Worm (Caenorhabditis elegans) whole organism, early embryonic: Measurements from ENCODE around the gene hizr-1.

ENCODE experiments used
- B0310.2 ChIP-seq: sonication (generic microtip); optimal IDR thresholded peaks from 2 replicates; lab custom pipeline; 2016; ENCODE audit warnings: mild to moderate bottlenecking, missing genetic modification characterization, missing compliant biosample characterization
- F13C5.2 ChIP-seq: sonication (generic microtip); optimal IDR thresholded peaks from 2 replicates; lab custom pipeline; 2017; ENCODE audit warnings: mild to moderate bottlenecking, missing genetic modification characterization, inconsistent platforms, missing compliant biosample characterization
- aly-1 ChIP-seq: sonication (generic microtip); optimal IDR thresholded peaks from 2 replicates; lab custom pipeline; 2016; ENCODE audit warnings: missing genetic modification characterization, missing compliant biosample characterization
- ama-1 ChIP-seq: fragments of 150-350 bp; optimal IDR thresholded peaks from 2 replicates; lab custom pipeline; 2014
- ceh-13 ChIP-seq: fragments of 200-800 bp; sonication (Bioruptor generic); optimal IDR thresholded peaks from 2 replicates; lab custom pipeline; 2018; ENCODE audit warnings: mild to moderate bottlenecking, missing genetic modification characterization, missing compliant biosample characterization
- ceh-36 ChIP-seq: sonication (generic microtip); optimal IDR thresholded peaks from 2 replicates; lab custom pipeline; 2016; ENCODE audit warnings: missing genetic modification characterization, inconsistent platforms, missing compliant biosample characterization
- ets-7 ChIP-seq: sonication (generic microtip); optimal IDR thresholded peaks from 2 replicates; lab custom pipeline; 2016; ENCODE audit warnings: missing genotype, missing genetic modification characterization, missing compliant biosample characterization
- flt-1 ChIP-seq: fragments of 200-800 bp; sonication (Bioruptor generic); IDR thresholded peaks from 2 replicates; pipeline ENCODE4 v1.3.6; 2022; ENCODE audit warnings: missing genetic modification characterization, missing compliant biosample characterization
- hmbx-1 ChIP-seq: sonication (generic microtip); optimal IDR thresholded peaks from 2 replicates; lab custom pipeline; 2016; ENCODE audit warnings: mild to moderate bottlenecking, missing genetic modification characterization, missing compliant biosample characterization
- hmg-4 ChIP-seq: fragments of 200-800 bp; sonication (Bioruptor generic); optimal IDR thresholded peaks from 2 replicates; lab custom pipeline; 2018; ENCODE audit warnings: mild to moderate bottlenecking, missing genetic modification characterization, missing compliant biosample characterization
- hnd-1 ChIP-seq: sonication (generic microtip); optimal IDR thresholded peaks from 2 replicates; lab custom pipeline; 2016; ENCODE audit warnings: missing genetic modification characterization, missing compliant biosample characterization
- pes-1 ChIP-seq: fragments of 200-800 bp; sonication (Bioruptor generic); IDR thresholded peaks from 2 replicates; pipeline ENCODE4 v1.3.6; 2022; ENCODE audit warnings: missing genetic modification reagents, missing genetic modification characterization, missing compliant biosample characterization
- scrt-1 ChIP-seq: fragments of 200-800 bp; sonication (Bioruptor generic); IDR thresholded peaks from 2 replicates; pipeline ENCODE4 v1.3.6; 2022; ENCODE audit warnings: missing genetic modification characterization, missing compliant biosample characterization
- sea-1 ChIP-seq: fragments of 200-800 bp; sonication (Bioruptor generic); conservative IDR thresholded peaks from 2 replicates; pipeline ENCODE4 v1.3.6; 2022; ENCODE audit warnings: missing genetic modification characterization, missing compliant biosample characterization
- tbx-11 ChIP-seq: fragments of 200-800 bp; sonication (Bioruptor generic); IDR thresholded peaks from 2 replicates; pipeline ENCODE4 v1.3.6; 2022; ENCODE audit warnings: missing genetic modification characterization, missing compliant biosample characterization
- tbx-37 ChIP-seq: fragments of 200-800 bp; sonication (Bioruptor generic); conservative IDR thresholded peaks from 2 replicates; pipeline ENCODE4 v1.3.6; 2022; ENCODE audit warnings: missing genetic modification reagents, missing genetic modification characterization, missing compliant biosample characterization
- tra-4 ChIP-seq: sonication (generic microtip); optimal IDR thresholded peaks from 2 replicates; lab custom pipeline; 2017; ENCODE audit warnings: missing genetic modification characterization, missing compliant biosample characterization

Gene hizr-1

DNA sequence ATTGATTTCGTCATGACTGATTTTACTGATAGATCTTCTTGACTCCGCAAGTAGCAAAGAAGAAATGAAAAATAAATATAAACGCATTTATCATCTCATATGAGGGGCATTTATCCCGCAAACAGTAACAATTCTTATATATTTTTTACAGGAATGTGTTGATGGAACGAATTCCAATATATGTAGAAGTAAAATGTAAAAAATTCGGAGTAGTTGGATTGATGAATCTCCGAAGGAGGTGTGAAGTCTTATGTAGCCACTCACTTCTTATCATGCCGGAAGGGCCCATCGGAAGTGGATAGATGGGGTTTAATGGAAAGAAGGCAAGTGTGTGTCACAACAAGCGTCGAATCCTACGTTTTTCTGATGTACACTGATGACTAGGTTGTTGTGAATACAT is 19.7 kb downstream of the hizr-1 start, which contains the start of gene gcy-9:
gcy-9 (minus strand) TSS at position 101 of the 400 bp plus-strand sequence.
- TF ChIP-seq hmg-4: no peak
- no peak for TF ChIP-seq sea-1 (GFP tag; lab: Robert Waterston, UW)
- TF ChIP-seq F13C5.2 (tag; lab: Kevin White, UChicago): no peak
- no peak for TF ChIP-seq tbx-37
- no peak for TF ChIP-seq hnd-1
- TF ChIP-seq hmbx-1 (tag; lab: Kevin White, UChicago): no peak
- TF ChIP-seq tbx-11: no peak
- TF ChIP-seq ceh-13 (GFP tag; lab: Kevin White, UChicago): no peak
- TF ChIP-seq ets-7 (tag; lab: Kevin White, UChicago): no peak
- TF ChIP-seq aly-1: no peak
- no peak for TF ChIP-seq flt-1
- TF ChIP-seq pes-1 (GFP tag; lab: Robert Waterston, UW): no peak
- no peak for TF ChIP-seq scrt-1 (GFP tag; lab: Robert Waterston, UW)
- TF ChIP-seq ama-1 (lab: Kevin White, UChicago): no peak
- no peak for TF ChIP-seq B0310.2 (tag; lab: Kevin White, UChicago)
- no peak for TF ChIP-seq tra-4
- no peak for TF ChIP-seq ceh-36 (tag; lab: Kevin White, UChicago)

DNA sequence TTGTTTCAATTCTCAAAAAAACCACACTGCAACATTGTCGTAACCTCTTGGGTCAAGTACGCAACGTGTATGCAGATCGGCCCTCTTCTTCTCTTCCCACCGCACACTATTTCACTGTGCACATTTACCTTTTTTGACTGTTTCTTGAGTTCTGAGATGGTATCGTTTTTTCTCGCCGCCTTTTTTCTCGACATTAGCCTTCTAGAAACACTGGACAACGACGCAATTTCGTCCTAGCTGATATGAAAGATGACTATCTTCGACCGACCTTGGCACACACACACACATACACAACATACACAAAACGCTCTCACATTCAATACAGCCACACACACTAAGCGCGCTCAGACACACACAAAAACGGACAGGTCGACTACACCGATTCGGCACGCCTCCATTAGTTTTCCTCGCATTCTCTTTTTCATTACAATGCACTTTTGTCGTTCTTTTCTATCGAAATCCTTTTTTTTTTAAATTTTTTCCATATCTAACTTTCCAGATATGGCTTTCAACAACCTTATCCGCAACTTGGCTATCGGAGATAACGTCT is 21.4 kb downstream of the hizr-1 start, which contains the start of gene aco-1:
aco-1 (plus strand) TSS at position 500 of the 550 bp plus-strand sequence.
- no peak for TF ChIP-seq scrt-1 (GFP tag; lab: Robert Waterston, UW)
- no peak for TF ChIP-seq sea-1 (GFP tag; lab: Robert Waterston, UW)
- no peak for TF ChIP-seq flt-1
- TF ChIP-seq hmg-4: peak; percentile 33
- TF ChIP-seq ets-7 (tag; lab: Kevin White, UChicago): no peak
- TF ChIP-seq hmbx-1 (tag; lab: Kevin White, UChicago): no peak
- TF ChIP-seq ama-1 (lab: Kevin White, UChicago): no peak
- no peak for TF ChIP-seq ceh-36 (tag; lab: Kevin White, UChicago)
- TF ChIP-seq B0310.2 (tag; lab: Kevin White, UChicago): no peak
- 0 out of 2 replicates have a peak, but pooled peaks have one; percentile 12 for TF ChIP-seq tbx-37
- TF ChIP-seq aly-1: peak; percentile 60
- no peak for TF ChIP-seq F13C5.2 (tag; lab: Kevin White, UChicago)
- no peak for TF ChIP-seq tra-4
- TF ChIP-seq tbx-11: no peak
- TF ChIP-seq pes-1 (GFP tag; lab: Robert Waterston, UW): no peak
- no peak for TF ChIP-seq hnd-1
- no peak for TF ChIP-seq ceh-13 (GFP tag; lab: Kevin White, UChicago)

DNA sequence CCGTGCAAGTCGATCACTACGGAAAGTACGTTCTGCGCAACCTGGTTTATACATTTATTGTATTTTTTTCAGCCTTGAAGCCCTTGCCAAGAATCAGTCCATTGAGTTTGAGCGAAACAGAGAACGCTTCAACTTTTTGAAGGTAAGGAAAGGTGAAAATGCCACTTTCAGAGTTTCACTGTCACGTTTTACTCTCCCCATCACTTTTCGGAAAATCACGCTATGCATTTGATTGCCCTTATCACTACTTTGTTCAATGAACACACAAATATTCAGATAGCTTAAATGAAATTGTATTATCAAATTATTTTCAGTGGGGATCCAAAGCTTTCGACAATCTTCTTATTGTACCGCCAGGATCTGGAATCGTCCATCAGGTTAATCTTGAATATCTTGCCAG is 22.4 kb downstream of the hizr-1 start:
- TF ChIP-seq scrt-1 (GFP tag; lab: Robert Waterston, UW): no peak
- no peak for TF ChIP-seq hmbx-1 (tag; lab: Kevin White, UChicago)
- no peak for TF ChIP-seq sea-1 (GFP tag; lab: Robert Waterston, UW)
- no peak for TF ChIP-seq ceh-13 (GFP tag; lab: Kevin White, UChicago)
- no peak for TF ChIP-seq hmg-4
- no peak for TF ChIP-seq flt-1
- TF ChIP-seq hnd-1: no peak
- TF ChIP-seq ceh-36 (tag; lab: Kevin White, UChicago): no peak
- TF ChIP-seq ama-1 (lab: Kevin White, UChicago): no peak
- TF ChIP-seq tbx-11: no peak
- no peak for TF ChIP-seq pes-1 (GFP tag; lab: Robert Waterston, UW)
- no peak for TF ChIP-seq aly-1
- no peak for TF ChIP-seq ets-7 (tag; lab: Kevin White, UChicago)
- TF ChIP-seq F13C5.2 (tag; lab: Kevin White, UChicago): no peak

- TF ChIP-seq tra-4: no peak
- no peak for TF ChIP-seq sea-1 (GFP tag; lab: Robert Waterston, UW)
- no peak for TF ChIP-seq tbx-37
These were observed 26.8 kb downstream of the hizr-1 start for ce11 chrX:11344899-11345298.

ce11 chrX:11345471-11345870 is 27.4 kb downstream of the hizr-1 start:
- TF ChIP-seq tbx-37: no peak

DNA sequence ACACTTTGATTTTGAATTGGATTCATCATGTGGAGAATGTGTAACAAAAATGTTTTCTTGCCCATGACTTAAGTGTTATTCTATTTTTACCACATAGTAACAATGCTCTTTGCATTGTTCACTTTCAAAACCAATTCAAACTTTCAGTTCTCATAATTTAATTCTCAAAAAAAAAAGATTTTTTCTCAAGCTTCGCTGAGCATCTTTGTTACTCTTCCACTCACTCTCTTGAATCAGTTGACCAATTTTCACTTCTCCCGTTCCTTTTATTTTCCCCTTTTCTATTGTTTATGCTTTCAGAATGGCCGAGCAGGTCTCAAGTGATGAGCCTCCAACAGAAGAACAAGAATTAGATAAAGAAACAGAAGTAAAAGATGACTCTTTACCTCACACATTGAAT is 28.1 kb downstream of the hizr-1 start, which contains the start of gene oct-2:
oct-2 (plus strand) TSS at position 301 of the 400 bp plus-strand sequence.
- TF ChIP-seq tbx-37: no peak
- no peak for TF ChIP-seq ama-1 (lab: Kevin White, UChicago)
- TF ChIP-seq ceh-13 (GFP tag; lab: Kevin White, UChicago): no peak
- no peak for TF ChIP-seq hmg-4
- TF ChIP-seq tbx-11: no peak
- no peak for TF ChIP-seq ceh-36 (tag; lab: Kevin White, UChicago)
- no peak for TF ChIP-seq hmbx-1 (tag; lab: Kevin White, UChicago)
- TF ChIP-seq F13C5.2 (tag; lab: Kevin White, UChicago): no peak
- no peak for TF ChIP-seq scrt-1 (GFP tag; lab: Robert Waterston, UW)
- no peak for TF ChIP-seq hnd-1
- TF ChIP-seq ets-7 (tag; lab: Kevin White, UChicago): no peak
- no peak for TF ChIP-seq tra-4
- TF ChIP-seq pes-1 (GFP tag; lab: Robert Waterston, UW): no peak
- TF ChIP-seq aly-1: no peak
- TF ChIP-seq sea-1 (GFP tag; lab: Robert Waterston, UW): no peak

- TF ChIP-seq ceh-13 (GFP tag; lab: Kevin White, UChicago) (no peak), sea-1 (GFP tag; lab: Robert Waterston, UW) (no peak), tbx-37 (no peak), ets-7 (tag; lab: Kevin White, UChicago) (no peak), F13C5.2 (tag; lab: Kevin White, UChicago) (no peak), ama-1 (lab: Kevin White, UChicago) (no peak), hmbx-1 (tag; lab: Kevin White, UChicago) (no peak)
These were observed 33.2 kb downstream of the hizr-1 start for ce11 chrX:11351288-11351687.

ce11 chrX:11351856-11352255 is 33.8 kb downstream of the hizr-1 start, which contains the start of gene pgp-3:
Gene pgp-3 (plus strand): TSS chrX:11352156.
- TF ChIP-seq hmg-4: no peak
- no peak for TF ChIP-seq flt-1
- TF ChIP-seq ets-7 (tag; lab: Kevin White, UChicago): no peak
- no peak for TF ChIP-seq aly-1
- no peak for TF ChIP-seq ceh-13 (GFP tag; lab: Kevin White, UChicago)
- TF ChIP-seq ceh-36 (tag; lab: Kevin White, UChicago): no peak
- no peak for TF ChIP-seq F13C5.2 (tag; lab: Kevin White, UChicago)
- TF ChIP-seq B0310.2 (tag; lab: Kevin White, UChicago): no peak
- no peak for TF ChIP-seq tbx-11
- TF ChIP-seq hnd-1: no peak
- TF ChIP-seq scrt-1 (GFP tag; lab: Robert Waterston, UW): no peak
- TF ChIP-seq tbx-37: no peak
- no peak for TF ChIP-seq sea-1 (GFP tag; lab: Robert Waterston, UW)
- TF ChIP-seq tra-4: no peak
